Fruit fly (Drosophila melanogaster) whole organism, embryonic: ENCODE measurements around the gene CG13390.

Experiments used
- Ada2b ChIP-seq: fragments of 200-800 bp; sonication (Bioruptor generic); IDR thresholded peaks from 2 replicates; pipeline ENCODE4 v1.3.6; 2022; ENCODE audit warnings: missing biosample characterization, missing genetic modification characterization
- B-H2 ChIP-seq: fragments of 200-800 bp; sonication (Bioruptor generic); optimal IDR thresholded peaks from 2 replicates; lab custom pipeline; 2018; ENCODE audit warnings: missing biosample characterization, mild to moderate bottlenecking, missing genetic modification characterization
- CG10147 ChIP-seq: fragments of 200-800 bp; sonication (Bioruptor generic); optimal IDR thresholded peaks from 2 replicates; lab custom pipeline; 2019; ENCODE audit warnings: missing biosample characterization, mild to moderate bottlenecking, missing genetic modification characterization, moderate library complexity
- CG10209 ChIP-seq: fragments of 200-800 bp; sonication (Bioruptor generic); optimal IDR thresholded peaks from 3 replicates; lab custom pipeline; 2017; ENCODE audit warnings: missing biosample characterization, mild to moderate bottlenecking, missing genetic modification characterization, missing genetic modification reagents
- CG10267 ChIP-seq: fragments of 200-800 bp; sonication (Bioruptor generic); optimal IDR thresholded peaks from 2 replicates; lab custom pipeline; 2018; ENCODE audit warnings: missing biosample characterization, mild to moderate bottlenecking, missing genetic modification characterization, moderate library complexity
- CG10462 ChIP-seq: fragments of 200-800 bp; sonication (Bioruptor generic); optimal IDR thresholded peaks from 2 replicates; lab custom pipeline; 2016; ENCODE audit warnings: missing biosample characterization, missing genetic modification characterization
- CG11723 ChIP-seq: fragments of 200-800 bp; sonication (Bioruptor generic); optimal IDR thresholded peaks from 2 replicates; lab custom pipeline; 2017; ENCODE audit warnings: missing biosample characterization, mild to moderate bottlenecking, missing genetic modification characterization
- CG12659 ChIP-seq: fragments of 200-800 bp; sonication (Bioruptor generic); optimal IDR thresholded peaks from 3 replicates; lab custom pipeline; 2017; ENCODE audit warnings: mild to moderate bottlenecking, missing biosample characterization, missing genetic modification reagents, missing genetic modification characterization
- CG13894 ChIP-seq: fragments of 200-800 bp; sonication (Bioruptor generic); optimal IDR thresholded peaks from 3 replicates; lab custom pipeline; 2018; ENCODE audit warnings: missing biosample characterization, mild to moderate bottlenecking, missing genetic modification characterization, moderate library complexity
- CG14965 ChIP-seq: fragments of 200-800 bp; sonication (Bioruptor generic); optimal IDR thresholded peaks from 2 replicates; lab custom pipeline; 2016; ENCODE audit warnings: missing biosample characterization, missing genetic modification characterization, borderline replicate concordance
- CG16779 ChIP-seq: fragments of 200-800 bp; sonication (Bioruptor generic); IDR thresholded peaks from 2 replicates; pipeline ENCODE4 v1.3.6; 2022; ENCODE audit warnings: missing biosample characterization, missing genetic modification characterization
- CG18599 ChIP-seq: fragments of 200-800 bp; sonication (Bioruptor generic); optimal IDR thresholded peaks from 3 replicates; lab custom pipeline; 2017; ENCODE audit warnings: missing biosample characterization, missing genetic modification characterization, mild to moderate bottlenecking, moderate library complexity, missing genetic modification reagents
- CG31441 ChIP-seq: fragments of 200-800 bp; sonication (Bioruptor generic); IDR thresholded peaks from 2 replicates; pipeline ENCODE4 v1.3.6; 2022; ENCODE audit warnings: missing biosample characterization, missing genetic modification characterization
- CG3281 ChIP-seq: fragments of 200-800 bp; sonication (Bioruptor generic); optimal IDR thresholded peaks from 3 replicates; lab custom pipeline; 2017; ENCODE audit warnings: missing biosample characterization, mild to moderate bottlenecking, missing genetic modification characterization
- CG34422 ChIP-seq: fragments of 200-800 bp; sonication (Bioruptor generic); IDR thresholded peaks from 3 replicates; pipeline ENCODE4 v1.3.6; 2022; ENCODE audit warnings: missing biosample characterization, missing genetic modification characterization
- CG42726 ChIP-seq: fragments of 200-800 bp; sonication (Bioruptor generic); IDR thresholded peaks from 2 replicates; pipeline ENCODE4 v1.3.6; 2022; ENCODE audit warnings: missing biosample characterization, missing genetic modification characterization; ENCODE audit not compliant: partially characterized antibody
- CG5953 ChIP-seq: fragments of 200-800 bp; sonication (Bioruptor generic); IDR thresholded peaks from 2 replicates; pipeline ENCODE4 v1.3.6; 2022; ENCODE audit warnings: missing biosample characterization, missing genetic modification characterization
- CG7271 ChIP-seq: fragments of 200-800 bp; sonication (Bioruptor generic); optimal IDR thresholded peaks from 2 replicates; lab custom pipeline; 2018; ENCODE audit warnings: missing biosample characterization, mild to moderate bottlenecking, missing genetic modification characterization, moderate library complexity
- CG7786 ChIP-seq: fragments of 200-800 bp; sonication (Bioruptor generic); optimal IDR thresholded peaks from 2 replicates; lab custom pipeline; 2016; ENCODE audit warnings: missing biosample characterization, missing genetic modification characterization
- CG8944 ChIP-seq: fragments of 200-800 bp; sonication (Bioruptor generic); optimal IDR thresholded peaks from 3 replicates; lab custom pipeline; 2016; ENCODE audit warnings: missing biosample characterization, missing genetic modification characterization
- CG9215 ChIP-seq: fragments of 200-800 bp; sonication (Bioruptor generic); IDR thresholded peaks from 2 replicates; pipeline ENCODE4 v1.3.6; 2022; ENCODE audit warnings: missing biosample characterization, missing genetic modification characterization
- CG9437 ChIP-seq: fragments of 200-800 bp; sonication (Bioruptor generic); optimal IDR thresholded peaks from 2 replicates; lab custom pipeline; 2018; ENCODE audit warnings: missing biosample characterization, mild to moderate bottlenecking, missing genetic modification characterization
- Deaf1 ChIP-seq: fragments of 200-800 bp; optimal IDR thresholded peaks from 3 replicates; lab custom pipeline; 2019; ENCODE audit warnings: missing biosample characterization, mild to moderate bottlenecking, missing genetic modification characterization, moderate library complexity
- Doc3 ChIP-seq: fragments of 200-800 bp; sonication (Bioruptor generic); IDR thresholded peaks from 3 replicates; pipeline ENCODE4 v1.3.6; 2022; ENCODE audit warnings: missing biosample characterization, missing genetic modification characterization; ENCODE audit not compliant: partially characterized antibody
- ERR ChIP-seq: fragments of 200-800 bp; sonication (Bioruptor generic); optimal IDR thresholded peaks from 2 replicates; lab custom pipeline; 2016; ENCODE audit warnings: missing biosample characterization, missing genetic modification characterization
- Hey ChIP-seq: fragments of 200-800 bp; sonication (Bioruptor generic); optimal IDR thresholded peaks from 3 replicates; lab custom pipeline; 2018; ENCODE audit warnings: missing biosample characterization, mild to moderate bottlenecking, missing genetic modification characterization
- Hr51 ChIP-seq, 2 experiments: fragments of 200-800 bp; sonication (Bioruptor generic); optimal IDR thresholded peaks; 2 replicates in 1 of 2; 3 replicates in 1 of 2; lab custom pipeline; 2016 to 2018; ENCODE audit warnings: missing biosample characterization in 2 of 2, missing genetic modification characterization in 2 of 2, mild to moderate bottlenecking in 1 of 2, moderate library complexity in 1 of 2
- Hsf ChIP-seq: fragments of 200-800 bp; sonication (Bioruptor generic); optimal IDR thresholded peaks from 3 replicates; lab custom pipeline; 2016; ENCODE audit warnings: missing biosample characterization, missing genetic modification characterization
- Lim3 ChIP-seq: fragments of 200-800 bp; sonication (Bioruptor generic); IDR thresholded peaks from 2 replicates; pipeline ENCODE4 v1.3.6; 2022; ENCODE audit warnings: missing biosample characterization, missing genetic modification characterization
- Nf-YA ChIP-seq: fragments of 200-800 bp; sonication (Bioruptor generic); IDR thresholded peaks from 2 replicates; pipeline ENCODE4 v1.3.6; 2022; ENCODE audit warnings: missing biosample characterization, missing genetic modification characterization
- Poxn ChIP-seq: fragments of 200-800 bp; sonication (Bioruptor generic); IDR thresholded peaks from 2 replicates; pipeline ENCODE4 v1.3.6; 2022; ENCODE audit warnings: missing biosample characterization, missing genetic modification characterization
- Taf1 ChIP-seq: fragments of 200-800 bp; sonication (Bioruptor generic); IDR thresholded peaks from 2 replicates; pipeline ENCODE4 v1.3.6; 2022; ENCODE audit warnings: missing biosample characterization, missing genetic modification characterization
- al ChIP-seq: fragments of 200-800 bp; sonication (Bioruptor generic); IDR thresholded peaks from 2 replicates; pipeline ENCODE4 v1.3.6; 2022; ENCODE audit warnings: missing biosample characterization, missing genetic modification characterization
- caup ChIP-seq: fragments of 200-800 bp; sonication (Bioruptor generic); optimal IDR thresholded peaks from 3 replicates; lab custom pipeline; 2017; ENCODE audit warnings: missing biosample characterization, mild to moderate bottlenecking, missing genetic modification characterization, moderate library complexity; ENCODE audit not compliant: severe bottlenecking
- danr ChIP-seq: fragments of 200-800 bp; sonication (Bioruptor generic); IDR thresholded peaks from 2 replicates; pipeline ENCODE4 v1.3.6; 2022; ENCODE audit warnings: missing biosample characterization, missing genetic modification characterization
- disco-r ChIP-seq: fragments of 200-800 bp; sonication (Bioruptor generic); optimal IDR thresholded peaks from 2 replicates; lab custom pipeline; 2016; ENCODE audit warnings: missing biosample characterization, missing genetic modification characterization
- dmrt99B ChIP-seq: fragments of 200-800 bp; sonication (Bioruptor generic); optimal IDR thresholded peaks from 2 replicates; lab custom pipeline; 2018; ENCODE audit warnings: missing biosample characterization, mild to moderate bottlenecking, missing genetic modification characterization, moderate library complexity
- fd102C ChIP-seq: fragments of 200-800 bp; sonication (Bioruptor generic); optimal IDR thresholded peaks from 2 replicates; lab custom pipeline; 2018; ENCODE audit warnings: missing biosample characterization, mild to moderate bottlenecking, missing genetic modification characterization, moderate library complexity
- grau ChIP-seq: fragments of 200-800 bp; optimal IDR thresholded peaks from 3 replicates; lab custom pipeline; 2019; ENCODE audit warnings: missing biosample characterization, mild to moderate bottlenecking, missing genetic modification characterization, moderate library complexity
- hb ChIP-seq: fragments of 200-800 bp; sonication (Bioruptor generic); IDR thresholded peaks from 3 replicates; pipeline ENCODE4 v1.3.6; 2022; ENCODE audit warnings: missing biosample characterization, missing genetic modification characterization; ENCODE audit not compliant: partially characterized antibody
- hth ChIP-seq: fragments of >200 bp; optimal IDR thresholded peaks from 2 replicates; lab custom pipeline; 2017; ENCODE audit warnings: inconsistent platforms
- jigr1 ChIP-seq: fragments of 200-800 bp; sonication (Bioruptor generic); IDR thresholded peaks from 3 replicates; pipeline ENCODE4 v1.3.6; 2022; ENCODE audit warnings: missing biosample characterization, missing genetic modification characterization
- knrl ChIP-seq: fragments of 200-800 bp; sonication (Bioruptor generic); IDR thresholded peaks from 3 replicates; pipeline ENCODE4 v1.3.6; 2022; ENCODE audit warnings: missing biosample characterization, missing genetic modification characterization; ENCODE audit not compliant: partially characterized antibody
- sens ChIP-seq: fragments of 200-800 bp; sonication (Bioruptor generic); peaks from one replicate; lab custom pipeline; 2016; ENCODE audit warnings: missing biosample characterization, missing genetic modification characterization
- sisA ChIP-seq: fragments of 200-800 bp; sonication (Bioruptor generic); IDR thresholded peaks from 2 replicates; pipeline ENCODE4 v1.3.6; 2022; ENCODE audit warnings: missing biosample characterization, missing genetic modification characterization
- tap ChIP-seq: fragments of 200-800 bp; optimal IDR thresholded peaks from 3 replicates; lab custom pipeline; 2019; ENCODE audit warnings: missing biosample characterization, mild to moderate bottlenecking, missing genetic modification characterization, moderate library complexity
- tgo ChIP-seq: fragments of 200-800 bp; sonication (Bioruptor generic); IDR thresholded peaks from 3 replicates; pipeline ENCODE4 v1.3.6; 2022; ENCODE audit warnings: missing biosample characterization, missing genetic modification characterization

CG13390 gene

DNA sequence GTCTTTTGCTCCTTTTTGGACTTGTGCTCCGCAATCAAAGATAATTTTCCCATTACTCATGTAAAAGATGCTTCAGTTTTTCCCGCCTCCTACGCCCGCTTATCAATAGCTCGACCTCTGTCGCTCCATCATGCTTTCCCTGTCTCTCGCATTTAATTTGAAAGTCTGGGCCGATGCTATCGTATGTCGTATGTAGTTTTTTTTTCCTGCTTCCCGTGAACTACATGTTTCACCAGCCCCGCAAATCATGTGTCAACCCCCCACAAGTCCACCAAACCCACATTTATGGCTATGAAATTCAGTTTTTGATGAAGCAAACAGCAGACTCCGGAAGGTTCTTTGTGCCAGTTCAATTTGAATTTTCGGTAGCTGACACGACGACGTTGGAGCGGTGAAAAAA is 34.2 kb downstream of the CG13390 start, which contains the start of gene CG14273:
TSS of gene CG14273 (plus strand) at position 301 of the 400 bp plus-strand sequence.
- peak; percentile 11 for TF ChIP-seq sens (GFP tag; lab: Kevin White, UChicago)
- TF ChIP-seq Nf-YA (GFP tag; lab: Robert Waterston, UW): no peak

DNA sequence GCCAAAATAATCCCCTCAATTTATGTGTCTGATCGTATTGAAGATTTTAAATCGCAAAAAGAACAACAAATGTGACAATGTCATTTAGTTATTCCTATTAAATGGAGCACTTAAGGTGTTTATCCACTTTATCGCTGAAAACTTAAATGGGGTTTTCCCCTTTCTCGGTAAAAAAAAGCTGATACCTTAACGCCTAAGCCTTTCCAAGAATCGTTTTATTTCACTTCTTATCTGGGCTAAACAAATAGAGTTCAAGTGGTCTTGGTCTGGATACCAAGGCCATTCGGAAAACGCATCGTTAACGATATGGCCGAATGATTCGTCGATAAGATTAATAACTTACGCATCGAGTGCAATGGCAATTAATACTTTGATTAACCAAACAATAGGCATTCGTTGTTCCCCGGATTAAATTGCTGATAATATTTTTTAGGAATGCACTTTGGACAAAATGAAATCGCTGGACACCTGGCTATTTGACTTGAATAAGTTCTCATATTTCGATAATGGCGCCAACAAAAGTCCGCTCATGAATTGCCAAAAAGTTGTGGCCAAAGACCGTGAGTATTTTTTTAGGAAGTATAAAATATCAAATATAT is 36.7 kb downstream of the CG13390 start:
- TF ChIP-seq knrl: no peak
- TF ChIP-seq Hey (tag; lab: Kevin White, UChicago): no peak
- no peak for TF ChIP-seq B-H2 (GFP tag; lab: Kevin White, UChicago)
- TF ChIP-seq grau (tag; lab: Kevin White, UChicago): no peak
- no peak for TF ChIP-seq CG11723 (GFP tag; lab: Kevin White, UChicago)
- no peak for TF ChIP-seq CG9215 (GFP tag; lab: Robert Waterston, UW)
- TF ChIP-seq Hsf (GFP tag; lab: Kevin White, UChicago): no peak
- no peak for TF ChIP-seq dmrt99B (tag; lab: Kevin White, UChicago)
- TF ChIP-seq jigr1: no peak
- TF ChIP-seq fd102C: no peak
- no peak for TF ChIP-seq tgo
- TF ChIP-seq caup: no peak
- TF ChIP-seq Nf-YA (GFP tag; lab: Robert Waterston, UW): no peak
- TF ChIP-seq CG8944: no peak
- TF ChIP-seq CG9437 (GFP tag; lab: Kevin White, UChicago): no peak
- no peak for TF ChIP-seq CG18599 (GFP tag; lab: Kevin White, UChicago)
- TF ChIP-seq CG5953: no peak
- no peak for TF ChIP-seq CG7271 (tag; lab: Kevin White, UChicago)
- TF ChIP-seq Lim3: no peak
- no peak for TF ChIP-seq tap (tag; lab: Kevin White, UChicago)

DNA sequence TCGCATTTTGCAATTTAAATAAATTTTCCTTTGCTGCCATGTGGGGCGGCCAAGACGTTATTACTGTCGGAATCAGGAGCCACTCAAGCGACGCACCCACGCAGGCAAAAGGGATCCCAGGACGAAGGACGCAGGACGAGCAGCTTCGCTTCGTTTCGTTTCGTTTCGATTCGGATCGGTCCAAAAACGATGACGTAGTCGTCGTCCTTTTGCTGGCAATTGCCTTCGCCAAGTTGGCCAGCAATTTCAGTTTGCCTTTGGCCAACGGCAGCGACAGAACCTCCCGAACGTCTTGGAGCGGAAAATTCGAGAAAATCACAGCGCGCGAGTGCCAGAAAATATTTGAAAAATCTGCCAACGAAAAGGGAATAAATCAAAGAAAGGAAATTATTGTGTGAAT is 38.6 kb downstream of the CG13390 start, which contains the start of gene witty:
TSS of gene witty (plus strand) at position 249 of the 400 bp plus-strand sequence.
- peak; percentile 38 for TF ChIP-seq CG13894
- TF ChIP-seq CG10209: no peak
- TF ChIP-seq CG12659: no peak
- TF ChIP-seq sisA (GFP tag; lab: Robert Waterston, UW): 0 out of 2 replicates have a peak, but pooled peaks have one; percentile 9
- TF ChIP-seq Deaf1 (tag; lab: Kevin White, UChicago): peak; percentile 93
- TF ChIP-seq hb (GFP tag; lab: Robert Waterston, UW): no peak
- no peak for TF ChIP-seq tgo
- 0 out of 2 replicates have a peak, but pooled peaks have one; percentile 19 for TF ChIP-seq CG16779

DNA sequence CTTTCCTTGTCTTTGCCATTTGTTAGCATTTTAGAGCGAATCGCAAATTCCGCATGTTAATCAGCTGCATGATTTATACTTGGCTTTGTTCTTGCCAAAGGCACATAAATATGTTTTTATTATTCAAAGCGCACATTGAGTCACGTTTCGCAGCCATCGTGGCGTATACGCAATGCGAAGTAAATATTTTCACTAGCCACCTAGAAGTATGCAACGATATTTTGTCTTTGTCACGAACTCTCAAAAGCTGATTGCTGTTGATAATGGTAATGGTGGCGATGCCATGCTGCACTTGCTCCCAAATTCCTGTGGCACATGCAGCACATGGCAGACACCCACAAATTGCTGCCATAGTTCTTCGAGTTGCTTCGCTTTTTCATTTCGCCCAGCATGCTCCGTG is 41.9 kb downstream of the CG13390 start:
- TF ChIP-seq CG7786 (GFP tag; lab: Kevin White, UChicago) (no peak), Taf1 (no peak), CG10267 (no peak), ERR (no peak), Poxn (no peak), CG16779 (no peak), CG10462 (GFP tag; lab: Kevin White, UChicago) (no peak), CG14965 (no peak), hth (no peak), CG3281 (no peak), Doc3 (no peak), CG11723 (GFP tag; lab: Kevin White, UChicago) (no peak), CG10147 (GFP tag; lab: Kevin White, UChicago) (no peak), danr (no peak), CG34422 (no peak), Hr51 (GFP tag; optimal IDR thresholded peaks at IDR 0.05; lab: Kevin White, UChicago) (no peak), CG42726 (GFP tag; lab: Robert Waterston, UW) (peak; percentile 63; the same call in 1 of the 2 replicates), Ada2b (GFP tag; lab: Robert Waterston, UW) (no peak), al (GFP tag; lab: Robert Waterston, UW) (no peak), CG31441 (no peak), disco-r (no peak)
